Worm (Caenorhabditis elegans) whole organism, L2 larva: ENCODE results near the gene C44B11.4.

Experiments used
- R02D3.7 ChIP-seq: fragments of 150-350 bp; optimal IDR thresholded peaks from 2 replicates; lab custom pipeline; 2014; ENCODE audit warnings: missing biosample characterization, missing genetic modification characterization
- Y55F3AM.14 ChIP-seq: fragments of 200-800 bp; sonication (Bioruptor generic); optimal IDR thresholded peaks from 2 replicates; lab custom pipeline; 2018; ENCODE audit warnings: mild to moderate bottlenecking, missing genetic modification characterization, missing compliant biosample characterization
- alr-1 ChIP-seq: fragments of 150-350 bp; optimal IDR thresholded peaks from 2 replicates; lab custom pipeline; 2014; ENCODE audit warnings: missing biosample characterization, missing genetic modification characterization
- elt-3 ChIP-seq: sonication (generic microtip); optimal IDR thresholded peaks from 2 replicates; lab custom pipeline; 2017; ENCODE audit warnings: missing biosample characterization, missing genetic modification characterization
- gmeb-1 ChIP-seq: fragments of 150-350 bp; optimal IDR thresholded peaks from 2 replicates; lab custom pipeline; 2014; ENCODE audit warnings: missing biosample characterization, missing genetic modification characterization
- lin-13 ChIP-seq: fragments of 150-350 bp; optimal IDR thresholded peaks from 2 replicates; lab custom pipeline; 2014; ENCODE audit warnings: missing biosample characterization, missing genetic modification reagents, missing genetic modification characterization
- lsy-2 ChIP-seq, 2 experiments: fragments of 150-350 bp in 1 of 2; sonication (generic microtip) in 1 of 2; optimal IDR thresholded peaks; 2 replicates each; lab custom pipeline; 2014 to 2017; ENCODE audit warnings: missing biosample characterization in 2 of 2, missing genetic modification characterization in 2 of 2
- nhr-11 ChIP-seq: fragments of 150-350 bp; optimal IDR thresholded peaks from 2 replicates; lab custom pipeline; 2014; ENCODE audit warnings: missing biosample characterization, missing genetic modification characterization
- nhr-237 ChIP-seq: fragments of 150-350 bp; optimal IDR thresholded peaks from 2 replicates; lab custom pipeline; 2014; ENCODE audit warnings: missing biosample characterization, missing genetic modification characterization
- snpc-4 ChIP-seq: fragments of 150-350 bp; optimal IDR thresholded peaks from 2 replicates; lab custom pipeline; 2014; ENCODE audit warnings: missing biosample characterization, missing genetic modification characterization
- unc-39 ChIP-seq: fragments of 150-350 bp; optimal IDR thresholded peaks from 2 replicates; lab custom pipeline; 2014; ENCODE audit warnings: missing biosample characterization, missing genetic modification characterization
- unc-62 ChIP-seq: fragments of 150-350 bp; optimal IDR thresholded peaks from 2 replicates; lab custom pipeline; 2014; ENCODE audit warnings: missing biosample characterization, missing genetic modification reagents, missing genetic modification characterization

ce11 chrIII:3185232-3185631 is 41.7 kb upstream of the C44B11.4 start:
- TF ChIP-seq alr-1 (tag; lab: Kevin White, UChicago) (no peak), R02D3.7 (no peak), nhr-237 (tag; lab: Kevin White, UChicago) (no peak), nhr-11 (tag; lab: Kevin White, UChicago) (no peak), unc-39 (no peak), unc-62 (no peak), lsy-2 (tag; optimal IDR thresholded peaks at IDR 0.05; lab: Kevin White, UChicago) (no peak), snpc-4 (tag; lab: Kevin White, UChicago) (no peak), gmeb-1 (tag; lab: Kevin White, UChicago) (no peak), elt-3 (tag; lab: Kevin White, UChicago) (no peak), Y55F3AM.14 (GFP tag; lab: Kevin White, UChicago) (no peak), lin-13 (GFP tag; lab: Kevin White, UChicago) (no peak)
